Worm (Caenorhabditis elegans) whole organism, young adult: ENCODE measurements around the gene ZK355.3.

Experiments used
- B0035.1 ChIP-seq: sonication (generic microtip); optimal IDR thresholded peaks from 2 replicates; lab custom pipeline; 2016; ENCODE audit warnings: missing genetic modification characterization, mild to moderate bottlenecking, missing compliant biosample characterization, missing genotype, missing genetic modification reagents
- ama-1 ChIP-seq, 3 experiments: fragments of 150-350 bp in 1 of 3; sonication (generic microtip) in 2 of 3; optimal IDR thresholded peaks; 2 replicates each; lab custom pipeline; 2014 to 2018; ENCODE audit warnings: missing biosample characterization in 2 of 3, missing genetic modification characterization in 2 of 3, missing genetic modification reagents in 2 of 3
- attf-5 ChIP-seq: fragments of 200-800 bp; sonication (Bioruptor generic); optimal IDR thresholded peaks from 2 replicates; lab custom pipeline; 2018; ENCODE audit warnings: mild to moderate bottlenecking, missing genetic modification characterization, missing compliant biosample characterization
- bed-1 ChIP-seq: fragments of 200-800 bp; sonication (Bioruptor generic); IDR thresholded peaks from 2 replicates; pipeline ENCODE4 v1.3.6; 2022; ENCODE audit warnings: missing genetic modification reagents, missing genetic modification characterization, missing compliant biosample characterization
- ceh-27 ChIP-seq: fragments of 200-800 bp; sonication (Bioruptor generic); optimal IDR thresholded peaks from 2 replicates; lab custom pipeline; 2018; ENCODE audit warnings: mild to moderate bottlenecking, missing genetic modification characterization, moderate library complexity, missing compliant biosample characterization
- egrh-3 ChIP-seq: fragments of 200-800 bp; sonication (Bioruptor generic); IDR thresholded peaks from 2 replicates; pipeline ENCODE4 v1.3.6; 2022; ENCODE audit warnings: missing genetic modification reagents, missing genetic modification characterization, missing compliant biosample characterization
- ets-4 ChIP-seq: fragments of 200-800 bp; sonication (Bioruptor generic); optimal IDR thresholded peaks from 2 replicates; lab custom pipeline; 2018; ENCODE audit warnings: mild to moderate bottlenecking, missing genetic modification characterization, missing compliant biosample characterization
- fkh-3 ChIP-seq: sonication (generic microtip); optimal IDR thresholded peaks from 2 replicates; lab custom pipeline; 2016; ENCODE audit warnings: mild to moderate bottlenecking, missing genetic modification characterization, missing compliant biosample characterization
- him-1 ChIP-seq: sonication (generic microtip); optimal IDR thresholded peaks from 2 replicates; lab custom pipeline; 2016; ENCODE audit warnings: missing genotype, missing genetic modification reagents, missing genetic modification characterization, missing compliant biosample characterization
- nhr-179 ChIP-seq: sonication (generic microtip); optimal IDR thresholded peaks from 2 replicates; lab custom pipeline; 2016; ENCODE audit warnings: mild to moderate bottlenecking, missing genetic modification characterization, missing compliant biosample characterization
- nhr-90 ChIP-seq: sonication (generic microtip); optimal IDR thresholded peaks from 2 replicates; lab custom pipeline; 2016; ENCODE audit warnings: missing genotype, mild to moderate bottlenecking, missing genetic modification characterization, missing compliant biosample characterization
- zim-3 ChIP-seq: sonication (generic microtip); optimal IDR thresholded peaks from 2 replicates; lab custom pipeline; 2017; ENCODE audit warnings: mild to moderate bottlenecking, missing genetic modification characterization, moderate library complexity, missing compliant biosample characterization
- ztf-18 ChIP-seq: sonication (generic microtip); optimal IDR thresholded peaks from 2 replicates; lab custom pipeline; 2016; ENCODE audit warnings: missing genotype, mild to moderate bottlenecking, missing genetic modification characterization, missing compliant biosample characterization

DNA sequence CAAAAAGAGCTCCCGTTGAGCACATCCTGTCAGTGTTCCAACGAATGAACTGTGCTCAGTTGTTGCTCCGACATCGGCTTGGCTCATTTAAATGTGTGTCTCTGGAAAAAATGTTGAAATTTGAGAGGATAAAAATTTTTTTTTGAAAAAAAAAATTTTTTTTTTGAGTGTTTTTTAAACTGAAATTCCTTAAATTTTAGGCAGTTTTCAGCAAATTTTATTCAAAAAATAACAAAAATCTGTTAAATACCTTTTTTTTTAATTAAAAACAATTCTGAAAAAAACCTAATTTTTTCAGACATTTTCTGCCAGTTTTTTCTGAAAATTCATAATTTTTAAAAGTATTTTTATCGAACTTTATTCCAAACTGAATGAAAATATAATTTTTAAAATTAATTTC lies 42.6 kb downstream of the ZK355.3 start, which contains the start of gene pigw-1:
- no peak for TF ChIP-seq zim-3 (tag; lab: Kevin White, UChicago)
- no peak for TF ChIP-seq him-1 (tag; lab: Kevin White, UChicago)
- TF ChIP-seq B0035.1 (tag; lab: Kevin White, UChicago), result no peak
- no peak for TF ChIP-seq nhr-179 (tag; lab: Kevin White, UChicago)
- no peak for TF ChIP-seq attf-5 (GFP tag; lab: Kevin White, UChicago)
- TF ChIP-seq ets-4, result no peak
- TF ChIP-seq egrh-3 (GFP tag; lab: Robert Waterston, UW), result no peak
- no peak for TF ChIP-seq fkh-3
- no peak for TF ChIP-seq ztf-18 (tag; lab: Kevin White, UChicago)
- TF ChIP-seq ceh-27 (GFP tag; lab: Kevin White, UChicago), result no peak
- no peak for TF ChIP-seq ama-1 (optimal IDR thresholded peaks at IDR 0.05; lab: Kevin White, UChicago)
- no peak for TF ChIP-seq ama-1 (GFP tag; optimal IDR thresholded peaks at IDR 0.05; lab: Kevin White, UChicago)
- TF ChIP-seq bed-1, result no peak
- no peak for TF ChIP-seq nhr-90 (tag; lab: Kevin White, UChicago)
